Fruit fly (Drosophila melanogaster): Measurements from ENCODE around the gene Zpr1.

DNA sequence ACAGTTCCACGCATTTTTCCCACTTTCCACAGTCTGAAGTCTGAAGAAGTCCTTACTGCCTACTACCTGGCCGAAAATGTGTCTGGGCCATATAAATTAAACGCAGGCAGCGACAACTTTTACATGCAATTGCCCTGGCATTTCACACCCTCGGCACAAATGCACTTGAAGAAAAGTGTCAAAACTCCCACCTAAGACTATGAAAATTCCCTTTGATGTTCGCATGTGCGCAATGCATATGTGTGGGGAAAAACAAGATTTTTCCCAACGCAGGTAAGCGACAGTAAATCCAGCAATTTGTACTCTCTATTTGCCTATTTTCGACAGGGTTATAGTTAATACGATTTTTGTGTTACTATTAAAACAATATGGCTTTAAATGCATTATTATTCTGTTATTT lies 32.5 kb downstream of the Zpr1 start:
- TF ChIP-seq Myc (optimal IDR thresholded peaks at IDR 0.05), result no peak
- TF ChIP-seq psq (optimal IDR thresholded peaks at IDR 0.05), result no peak
- TF ChIP-seq h (optimal IDR thresholded peaks at IDR 0.05), result no peak
- no peak for TF ChIP-seq Sin3A (optimal IDR thresholded peaks at IDR 0.05)

Data from Kc167 (cell line).